Worm (Caenorhabditis elegans) whole organism, L3 larva: ENCODE results near the gene C11H1.7.
A peak's percentile ranks its signal among the peaks of the same experiment; 100 is the strongest.

Source experiments
- R02D3.7 ChIP-seq: fragments of 150-350 bp; optimal IDR thresholded peaks from 2 replicates; lab custom pipeline; 2014; ENCODE audit warnings: missing biosample characterization, missing genetic modification characterization
- ZK546.5 ChIP-seq: sonication (generic microtip); optimal IDR thresholded peaks from 2 replicates; lab custom pipeline; 2017; ENCODE audit warnings: missing biosample characterization, missing genetic modification characterization
- aly-2 ChIP-seq: fragments of 150-350 bp; optimal IDR thresholded peaks from 2 replicates; lab custom pipeline; 2014; ENCODE audit warnings: missing biosample characterization, missing genetic modification characterization
- ama-1 ChIP-seq: fragments of 150-350 bp; optimal IDR thresholded peaks from 2 replicates; lab custom pipeline; 2018
- ceh-16 ChIP-seq: sonication (generic microtip); optimal IDR thresholded peaks from 2 replicates; lab custom pipeline; 2017; ENCODE audit warnings: missing biosample characterization, missing genetic modification characterization
- ceh-82 ChIP-seq: fragments of 150-350 bp; optimal IDR thresholded peaks from 2 replicates; lab custom pipeline; 2014; ENCODE audit warnings: missing biosample characterization, missing genetic modification characterization
- ceh-9 ChIP-seq: sonication (generic microtip); optimal IDR thresholded peaks from 2 replicates; lab custom pipeline; 2018; ENCODE audit warnings: missing biosample characterization, missing genetic modification characterization
- daf-12 ChIP-seq: fragments of 150-350 bp; optimal IDR thresholded peaks from 2 replicates; lab custom pipeline; 2014; ENCODE audit warnings: missing biosample characterization, missing genetic modification reagents, missing genetic modification characterization
- egl-27 ChIP-seq: sonication (generic microtip); optimal IDR thresholded peaks from 4 replicates; lab custom pipeline; 2017; ENCODE audit warnings: missing biosample characterization, missing genetic modification reagents, missing genetic modification characterization
- egl-5 ChIP-seq: fragments of 150-350 bp; optimal IDR thresholded peaks from 2 replicates; lab custom pipeline; 2017; ENCODE audit warnings: missing biosample characterization, missing genetic modification reagents, missing genetic modification characterization, inconsistent platforms
- elt-1 ChIP-seq: fragments of 150-350 bp; optimal IDR thresholded peaks from 2 replicates; lab custom pipeline; 2014; ENCODE audit warnings: missing biosample characterization, missing genetic modification characterization
- elt-2 ChIP-seq: sonication (generic microtip); optimal IDR thresholded peaks from 2 replicates; lab custom pipeline; 2016; ENCODE audit warnings: missing genetic modification reagents, mild to moderate bottlenecking, missing genetic modification characterization, missing compliant biosample characterization
- fkh-10 ChIP-seq: sonication (generic microtip); optimal IDR thresholded peaks from 2 replicates; lab custom pipeline; 2017; ENCODE audit warnings: missing biosample characterization, missing genetic modification reagents, missing genetic modification characterization
- fos-1 ChIP-seq: fragments of 150-350 bp; optimal IDR thresholded peaks from 2 replicates; lab custom pipeline; 2014; ENCODE audit warnings: missing biosample characterization, missing genetic modification characterization
- hmg-11 ChIP-seq: sonication (generic microtip); optimal IDR thresholded peaks from 2 replicates; lab custom pipeline; 2016; ENCODE audit warnings: missing genetic modification characterization, missing compliant biosample characterization
- lin-15B ChIP-seq: fragments of 150-350 bp; optimal IDR thresholded peaks from 2 replicates; lab custom pipeline; 2014; ENCODE audit warnings: missing biosample characterization, missing genetic modification characterization
- lin-39 ChIP-seq: fragments of 150-350 bp; optimal IDR thresholded peaks from 2 replicates; lab custom pipeline; 2018; ENCODE audit warnings: missing biosample characterization, missing genetic modification reagents, missing genetic modification characterization
- mdl-1 ChIP-seq: fragments of 150-350 bp; optimal IDR thresholded peaks from 2 replicates; lab custom pipeline; 2014; ENCODE audit warnings: missing biosample characterization, missing genetic modification characterization
- mml-1 ChIP-seq: fragments of 150-350 bp; sonication (generic microtip); optimal IDR thresholded peaks from 3 replicates; lab custom pipeline; 2014; ENCODE audit warnings: missing biosample characterization, missing genetic modification characterization
- nfya-1 ChIP-seq: sonication (generic microtip); optimal IDR thresholded peaks from 2 replicates; lab custom pipeline; 2017; ENCODE audit warnings: missing genetic modification characterization, mild to moderate bottlenecking, missing compliant biosample characterization, antibody characterized with exemption, moderate library complexity; ENCODE audit not compliant: insufficient read depth
- nhr-11 ChIP-seq: fragments of 150-350 bp; optimal IDR thresholded peaks from 2 replicates; lab custom pipeline; 2014; ENCODE audit warnings: missing biosample characterization, missing genetic modification characterization
- nhr-12 ChIP-seq: fragments of 150-350 bp; optimal IDR thresholded peaks from 2 replicates; lab custom pipeline; 2014; ENCODE audit warnings: missing biosample characterization, missing genetic modification characterization
- nhr-23 ChIP-seq: fragments of 150-350 bp; optimal IDR thresholded peaks from 2 replicates; lab custom pipeline; 2014; ENCODE audit warnings: missing biosample characterization, missing genetic modification reagents, missing genetic modification characterization
- nhr-237 ChIP-seq: fragments of 150-350 bp; optimal IDR thresholded peaks from 2 replicates; lab custom pipeline; 2014; ENCODE audit warnings: missing biosample characterization, missing genetic modification characterization
- nhr-25 ChIP-seq: sonication (generic microtip); optimal IDR thresholded peaks from 2 replicates; lab custom pipeline; 2017; ENCODE audit warnings: missing biosample characterization, missing genetic modification characterization
- nhr-28 ChIP-seq: fragments of 150-350 bp; optimal IDR thresholded peaks from 2 replicates; lab custom pipeline; 2014; ENCODE audit warnings: missing biosample characterization, missing genetic modification characterization
- nhr-43 ChIP-seq: sonication (generic microtip); optimal IDR thresholded peaks from 2 replicates; lab custom pipeline; 2016; ENCODE audit warnings: mild to moderate bottlenecking, missing genetic modification characterization, missing compliant biosample characterization; ENCODE audit not compliant: poor library complexity, severe bottlenecking
- nhr-67 ChIP-seq: fragments of 150-350 bp; optimal IDR thresholded peaks from 2 replicates; lab custom pipeline; 2014; ENCODE audit warnings: missing biosample characterization, missing genetic modification characterization
- nhr-76 ChIP-seq: fragments of 150-350 bp; sonication (generic microtip); optimal IDR thresholded peaks from 5 replicates; lab custom pipeline; 2014; ENCODE audit warnings: missing biosample characterization, missing genetic modification characterization
- nhr-77 ChIP-seq: fragments of 150-350 bp; optimal IDR thresholded peaks from 2 replicates; lab custom pipeline; 2014; ENCODE audit warnings: missing biosample characterization, missing genetic modification characterization
- pha-4 ChIP-seq: fragments of 150-350 bp; optimal IDR thresholded peaks from 2 replicates; lab custom pipeline; 2014; ENCODE audit warnings: missing biosample characterization, missing genetic modification reagents, missing genetic modification characterization
- pqm-1 ChIP-seq: fragments of 150-350 bp; optimal IDR thresholded peaks from 2 replicates; lab custom pipeline; 2017; ENCODE audit warnings: missing biosample characterization, missing genetic modification characterization, inconsistent platforms
- sea-2 ChIP-seq: fragments of 150-350 bp; sonication (generic microtip); optimal IDR thresholded peaks from 4 replicates; lab custom pipeline; 2014; ENCODE audit warnings: missing biosample characterization, missing genetic modification reagents, missing genetic modification characterization
- skn-1 ChIP-seq: fragments of 150-350 bp; optimal IDR thresholded peaks from 2 replicates; lab custom pipeline; 2014; ENCODE audit warnings: missing biosample characterization, missing genetic modification characterization
- tbx-2 ChIP-seq: sonication (generic microtip); optimal IDR thresholded peaks from 2 replicates; lab custom pipeline; 2016; ENCODE audit warnings: mild to moderate bottlenecking, missing genetic modification characterization, missing compliant biosample characterization
- unc-39 ChIP-seq: sonication (generic microtip); optimal IDR thresholded peaks from 4 replicates; lab custom pipeline; 2017; ENCODE audit warnings: missing biosample characterization, missing genetic modification characterization
- unc-62 ChIP-seq: fragments of 150-350 bp; sonication (generic microtip); optimal IDR thresholded peaks from 4 replicates; lab custom pipeline; 2014; ENCODE audit warnings: missing biosample characterization, missing genetic modification reagents, missing genetic modification characterization

The C11H1.7 gene

ce11 chrX:14327398-14327797 is at the start of gene C11H1.7:
Gene C11H1.7, plus strand, starts transcription at chrX:14327409.
- TF ChIP-seq nhr-28 (tag; lab: Kevin White, UChicago) = no peak
- no peak for TF ChIP-seq unc-39
- no peak for TF ChIP-seq nhr-25
- no peak for TF ChIP-seq lin-15B
- no peak for TF ChIP-seq aly-2 (tag; lab: Kevin White, UChicago)
- no peak for TF ChIP-seq ceh-82
- TF ChIP-seq ZK546.5 (tag; lab: Kevin White, UChicago) = no peak
- TF ChIP-seq pqm-1 = no peak
- TF ChIP-seq mml-1 (tag; lab: Kevin White, UChicago) = no peak
- no peak for TF ChIP-seq egl-27
- TF ChIP-seq, all 47 proteins: peak for 0

ce11 chrX:14281526-14281925 is 45.7 kb upstream of the C11H1.7 start, which contains the start of gene E02H4.2:
Gene E02H4.2, minus strand, starts transcription at chrX:14281626.
- no peak for TF ChIP-seq nhr-12 (tag; lab: Kevin White, UChicago)
- TF ChIP-seq hmg-11 = no peak
- no peak for TF ChIP-seq R02D3.7 (tag; lab: Kevin White, UChicago)
- TF ChIP-seq egl-5 (tag; lab: Kevin White, UChicago) = no peak
- TF ChIP-seq egl-27 = no peak
- TF ChIP-seq pqm-1 = no peak
- no peak for TF ChIP-seq nhr-43 (tag; lab: Kevin White, UChicago)
- TF ChIP-seq nhr-11 (tag; lab: Kevin White, UChicago) = no peak
- no peak for TF ChIP-seq pha-4
- no peak for TF ChIP-seq nfya-1 (tag; lab: Kevin White, UChicago)
- TF ChIP-seq, all 47 proteins: peak for 0

- TF ChIP-seq lin-15B (no peak), skn-1 (tag; lab: Kevin White, UChicago) (no peak), fkh-10 (GFP tag; lab: Kevin White, UChicago) (no peak), hmg-11 (no peak), unc-62 (GFP tag; lab: Kevin White, UChicago) (no peak), pha-4 (no peak), mdl-1 (no peak), ama-1 (no peak), nhr-11 (tag; lab: Kevin White, UChicago) (peak; percentile 89), lin-39 (peak; percentile 9), aly-2 (tag; lab: Kevin White, UChicago) (no peak), egl-5 (tag; lab: Kevin White, UChicago) (no peak), nhr-237 (tag; lab: Kevin White, UChicago) (no peak), ceh-16 (tag; lab: Kevin White, UChicago) (no peak), elt-1 (tag; lab: Kevin White, UChicago) (no peak), fos-1 (no peak), nhr-76 (tag; lab: Kevin White, UChicago) (no peak), sea-2 (GFP tag; lab: Kevin White, UChicago) (no peak), tbx-2 (no peak), daf-12 (tag; lab: Kevin White, UChicago) (no peak), egl-27 (no peak), nfya-1 (tag; lab: Kevin White, UChicago) (peak; percentile 14), nhr-25 (no peak)
Observed at ce11 chrX:14287888-14288287, 39.3 kb upstream of the C11H1.7 start.

ce11 chrX:14289993-14290392 is 37.2 kb upstream of the C11H1.7 start:
- TF ChIP-seq sea-2 (GFP tag; lab: Kevin White, UChicago) (no peak), nhr-77 (no peak), nhr-23 (tag; lab: Kevin White, UChicago) (no peak), pha-4 (no peak), fkh-10 (GFP tag; lab: Kevin White, UChicago) (no peak), unc-62 (GFP tag; lab: Kevin White, UChicago) (no peak), ceh-9 (tag; lab: Kevin White, UChicago) (no peak), elt-2 (no peak), daf-12 (tag; lab: Kevin White, UChicago) (no peak), mml-1 (tag; lab: Kevin White, UChicago) (no peak)

- TF ChIP-seq daf-12 (tag; lab: Kevin White, UChicago) (no peak), nhr-67 (no peak)
Observed at ce11 chrX:14292632-14293031, 34.6 kb upstream of the C11H1.7 start.
